Worm (Caenorhabditis elegans) whole organism, L4/young adult: ENCODE data around the gene akt-1.

Experiments used
- W03F9.2 ChIP-seq: fragments of 150-350 bp; optimal IDR thresholded peaks from 2 replicates; lab custom pipeline; 2014; ENCODE audit warnings: missing biosample characterization, missing genetic modification characterization
- dao-5 ChIP-seq: sonication (generic microtip); optimal IDR thresholded peaks from 2 replicates; lab custom pipeline; 2016; ENCODE audit warnings: missing genotype, missing genetic modification characterization, moderate library complexity, missing compliant biosample characterization
- him-1 ChIP-seq: sonication (generic microtip); optimal IDR thresholded peaks from 2 replicates; lab custom pipeline; 2016; ENCODE audit warnings: missing genotype, missing genetic modification reagents, missing genetic modification characterization, missing compliant biosample characterization

DNA sequence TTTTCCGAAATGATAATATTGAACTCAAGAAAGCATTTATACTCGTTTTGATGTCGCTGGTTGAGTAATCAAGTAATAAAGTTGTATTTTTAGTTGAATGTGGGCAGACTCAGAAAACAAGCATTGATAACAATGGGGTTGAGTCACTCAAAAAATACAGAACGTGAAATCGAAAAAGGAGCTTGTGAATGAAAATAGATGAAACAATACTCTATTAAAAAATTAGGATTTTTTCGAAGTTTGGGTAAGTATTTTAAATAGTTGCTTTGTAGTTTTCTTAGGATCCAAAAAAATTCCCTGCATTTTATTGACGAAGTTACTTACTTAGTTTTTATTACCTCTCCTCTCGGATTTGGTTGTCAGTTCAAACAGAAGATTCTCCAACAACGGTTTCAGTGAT is 34.7 kb downstream of the akt-1 start, which contains the start of gene lys-3:
- TF ChIP-seq him-1 (tag; lab: Kevin White, UChicago) (no peak), W03F9.2 (tag; lab: Kevin White, UChicago) (no peak), dao-5 (tag; lab: Kevin White, UChicago) (no peak)
